Worm (Caenorhabditis elegans): ENCODE data around the gene D1025.1.
A peak's percentile ranks its signal among the peaks of the same experiment; 100 is the strongest.

Gene D1025.1

DNA sequence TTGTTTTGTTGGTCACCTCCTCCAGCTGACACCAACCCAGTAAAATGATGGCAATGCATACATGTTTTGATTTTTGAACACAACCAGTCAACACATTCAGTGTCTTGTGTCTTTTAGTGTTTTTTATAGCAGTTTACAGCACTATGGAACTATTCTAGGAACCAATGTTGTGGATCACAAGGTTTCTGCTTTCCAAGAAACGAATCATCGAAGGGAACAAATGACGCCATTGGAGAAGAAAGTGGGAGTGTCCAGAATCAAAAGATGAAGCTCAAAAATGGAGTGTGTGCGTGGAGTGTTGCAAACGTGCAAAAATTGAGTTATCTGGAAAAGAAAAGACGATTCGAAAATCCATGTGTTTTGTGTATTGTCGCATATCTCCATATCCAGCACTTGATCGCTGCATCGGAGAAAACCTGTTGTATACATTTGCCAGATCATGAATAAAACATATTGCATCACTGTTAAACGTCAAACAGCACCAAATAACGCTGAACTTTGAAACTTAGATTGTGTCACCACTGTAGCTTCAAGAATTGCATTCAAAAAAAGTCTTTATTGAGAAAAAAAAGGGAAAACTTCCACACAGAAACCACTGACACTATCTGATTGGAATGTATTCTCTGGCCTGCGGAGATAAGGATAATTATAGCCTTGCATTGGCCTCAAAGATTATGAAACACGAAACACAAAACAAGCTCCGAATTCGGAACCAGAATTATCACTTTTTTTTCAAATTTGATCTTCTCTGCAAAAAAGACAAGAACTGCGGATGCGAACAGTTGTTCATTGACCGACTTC, 41.9 kb downstream of the D1025.1 start (continued):
- peak; percentile 58 for TF ChIP-seq lin-13 (GFP tag; optimal IDR thresholded peaks at IDR 0.05)
- TF ChIP-seq mep-1 (tag; optimal IDR thresholded peaks at IDR 0.05): peak; percentile 25
- peak in 1 of 2 experiments; percentile 82 for TF ChIP-seq hif-1 (tag; optimal IDR thresholded peaks at IDR 0.05)
- no peak for TF ChIP-seq lin-1 (GFP tag; IDR thresholded peaks at IDR 0.05)
- TF ChIP-seq fkh-10 (GFP tag; optimal IDR thresholded peaks at IDR 0.05): peak; percentile 9
- TF ChIP-seq unc-62 (GFP tag; optimal IDR thresholded peaks at IDR 0.05 in 1 of 2): peak in 1 of 2 experiments; percentile 23
- TF ChIP-seq unc-62 (tag; optimal IDR thresholded peaks at IDR 0.05): no peak
- no peak for TF ChIP-seq ceh-32 (tag; optimal IDR thresholded peaks at IDR 0.05; ENCODE audit: poor library complexity)
- no peak for TF ChIP-seq ZK546.5 (tag; optimal IDR thresholded peaks at IDR 0.05)
- TF ChIP-seq pha-4 (GFP tag; IDR thresholded peaks at IDR 0.05): peak; percentile 34; the same call in 1 of the 2 replicates
- no peak for TF ChIP-seq pha-4 (tag; optimal IDR thresholded peaks at IDR 0.05)
- TF ChIP-seq mdl-1 (tag; optimal IDR thresholded peaks at IDR 0.05): peak in 1 of 2 experiments; percentile 30
- TF ChIP-seq mxl-2 (GFP tag; conservative IDR thresholded peaks at IDR 0.05): peak; percentile 36; the same call in 1 of the 2 replicates
- TF ChIP-seq lir-3 (tag; optimal IDR thresholded peaks at IDR 0.05): no peak
- TF ChIP-seq gei-8 (GFP tag; optimal IDR thresholded peaks at IDR 0.05): no peak
- no peak for TF ChIP-seq madf-9 (GFP tag; conservative IDR thresholded peaks at IDR 0.05)
- peak; percentile 91 for TF ChIP-seq nhr-28 (tag; optimal IDR thresholded peaks at IDR 0.05)
- no peak for TF ChIP-seq D1046.2 (GFP tag; IDR thresholded peaks at IDR 0.05)
- TF ChIP-seq snpc-4 (tag; optimal IDR thresholded peaks at IDR 0.05): no peak
- no peak for TF ChIP-seq jun-1 (tag; optimal IDR thresholded peaks at IDR 0.05)
- TF ChIP-seq nhr-6 (tag; optimal IDR thresholded peaks at IDR 0.05): peak; percentile 7
- TF ChIP-seq nhr-77 (tag; optimal IDR thresholded peaks at IDR 0.05): peak; percentile 61
- no peak for TF ChIP-seq php-3 (GFP tag; IDR thresholded peaks at IDR 0.05)
- TF ChIP-seq ceh-28 (tag; optimal IDR thresholded peaks at IDR 0.05): no peak
- TF ChIP-seq hlh-11 (tag; optimal IDR thresholded peaks at IDR 0.05): peak; percentile 39
- TF ChIP-seq hlh-30 (tag; optimal IDR thresholded peaks at IDR 0.05; ENCODE audit: insufficient read depth): peak; percentile 78
- TF ChIP-seq lin-15B (tag; optimal IDR thresholded peaks at IDR 0.05): no peak
- TF ChIP-seq nhr-76 (tag; optimal IDR thresholded peaks at IDR 0.05): no peak
- TF ChIP-seq ceh-82 (tag; optimal IDR thresholded peaks at IDR 0.05): no peak
- TF ChIP-seq F37D6.2 (tag; optimal IDR thresholded peaks at IDR 0.05): peak; percentile 77
- TF ChIP-seq ceh-44 (GFP tag; IDR thresholded peaks at IDR 0.05): no peak
- no peak for TF ChIP-seq Y75B8A.6 (GFP tag; IDR thresholded peaks at IDR 0.05)
- TF ChIP-seq egl-43 (GFP tag; IDR thresholded peaks at IDR 0.05): peak; percentile 66; the same call in 1 of the 2 replicates
- no peak for TF ChIP-seq F10B5.3 (tag; optimal IDR thresholded peaks at IDR 0.05)
- no peak for TF ChIP-seq unc-39 (tag; optimal IDR thresholded peaks at IDR 0.05)
- TF ChIP-seq zfp-3 (GFP tag; conservative IDR thresholded peaks at IDR 0.05): no peak
- TF ChIP-seq dmd-9 (GFP tag; IDR thresholded peaks at IDR 0.05): no peak
- TF ChIP-seq ztf-11 (tag; optimal IDR thresholded peaks at IDR 0.05): no peak
- no peak for TF ChIP-seq F49E8.2 (tag; optimal IDR thresholded peaks at IDR 0.05; ENCODE audit: borderline replicate concordance)
- TF ChIP-seq spr-3 (GFP tag; optimal IDR thresholded peaks at IDR 0.05): no peak
- TF ChIP-seq lsy-2 (tag; optimal IDR thresholded peaks at IDR 0.05): peak in 1 of 2 experiments; percentile 77
- TF ChIP-seq skn-1 (tag; optimal IDR thresholded peaks at IDR 0.05): no peak
- no peak for TF ChIP-seq zip-2 (tag; optimal IDR thresholded peaks at IDR 0.05)
- TF ChIP-seq lin-29 (GFP tag; IDR thresholded peaks at IDR 0.05): no peak
- no peak for TF ChIP-seq ama-1 (optimal IDR thresholded peaks at IDR 0.05)
- no peak for TF ChIP-seq ceh-62 (tag; optimal IDR thresholded peaks at IDR 0.05)

Measured in whole organism, L4 larva.